Fruit fly (Drosophila melanogaster): ENCODE measurements around the gene CG32445.

- TF ChIP-seq CG12605 (GFP tag; IDR thresholded peaks at IDR 0.05): no peak
- TF ChIP-seq CG10348 (GFP tag; IDR thresholded peaks at IDR 0.05): no peak
- no peak for TF ChIP-seq CG17806 (tag; optimal IDR thresholded peaks at IDR 0.05)
- no peak for TF ChIP-seq Pif1B (GFP tag; optimal IDR thresholded peaks at IDR 0.05)
- no peak for TF ChIP-seq CG4496 (GFP tag; IDR thresholded peaks at IDR 0.05)
- no peak for TF ChIP-seq CG14655 (GFP tag; optimal IDR thresholded peaks at IDR 0.05)
- TF ChIP-seq EcR (GFP tag; optimal IDR thresholded peaks at IDR 0.05): no peak
- TF ChIP-seq CG34367 (tag; optimal IDR thresholded peaks at IDR 0.05): no peak
- no peak for TF ChIP-seq CG15710 (tag; optimal IDR thresholded peaks at IDR 0.05)
- no peak for TF ChIP-seq Snoo (tag; optimal IDR thresholded peaks at IDR 0.05)
- TF ChIP-seq fd96Ca (GFP tag; IDR thresholded peaks at IDR 0.05): no peak
These were observed 5.4 kb downstream of the CG32445 start, which contains the start of gene CG43980 for dm6 chr3L:21644607-21645006.

Data from whole organism, pupa.